Worm (Caenorhabditis elegans): Measurements from ENCODE around the gene T27E7.9.

The T27E7.9 gene

DNA sequence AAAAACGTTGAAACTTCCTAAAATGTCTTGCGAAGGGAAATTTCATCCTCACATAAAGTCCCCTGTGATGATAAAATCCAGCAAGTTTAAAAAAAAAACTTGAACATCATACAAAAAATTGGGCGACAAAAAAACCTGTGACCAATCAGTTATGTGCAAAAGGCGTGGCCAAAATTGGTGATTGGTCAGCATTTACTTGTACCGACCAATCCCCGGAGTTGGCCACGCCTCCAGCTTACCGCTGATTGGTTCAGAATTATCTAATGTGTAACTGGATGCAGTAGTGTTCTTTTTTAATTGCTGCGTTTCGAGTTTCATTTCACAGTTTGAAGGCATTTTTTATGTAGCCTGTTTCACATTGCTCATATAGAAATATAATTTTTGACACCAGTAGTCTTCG lies 23.9 kb upstream of the T27E7.9 start:
- TF ChIP-seq fkh-10 (GFP tag; optimal IDR thresholded peaks at IDR 0.05) (no peak), nfya-1 (tag; optimal IDR thresholded peaks at IDR 0.05; ENCODE audit: insufficient read depth) (peak; percentile 82)

DNA sequence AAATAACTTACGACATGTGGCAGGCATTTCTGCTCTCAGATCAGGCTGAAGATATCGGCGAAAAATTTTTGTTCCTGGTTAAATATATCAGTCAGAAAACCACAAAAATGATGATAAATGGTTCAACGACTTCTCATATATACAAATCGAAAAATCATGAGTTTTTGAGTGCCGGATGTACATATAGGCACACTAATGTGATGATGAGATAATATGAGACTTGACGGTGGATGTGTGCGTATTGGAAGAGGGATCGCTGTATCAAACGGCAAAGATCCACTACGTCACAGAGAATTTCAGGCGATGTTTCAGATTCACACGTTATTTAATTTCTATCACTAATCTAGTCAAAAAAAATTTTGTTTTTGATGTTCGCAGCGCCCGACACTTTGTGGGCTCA lies 23.4 kb upstream of the T27E7.9 start, which contains the start of gene glb-34:
Gene glb-34 (minus strand): TSS at position 101 of the 400 bp plus-strand sequence.
- no peak for TF ChIP-seq elt-3 (tag; optimal IDR thresholded peaks at IDR 0.05)
- TF ChIP-seq elt-2 (tag; optimal IDR thresholded peaks at IDR 0.05), result no peak
- no peak for TF ChIP-seq hmg-11 (tag; optimal IDR thresholded peaks at IDR 0.05)
- no peak for TF ChIP-seq nhr-77 (tag; optimal IDR thresholded peaks at IDR 0.05)
- TF ChIP-seq lsy-12 (tag; optimal IDR thresholded peaks at IDR 0.05), result no peak
- no peak for TF ChIP-seq egl-5 (tag; optimal IDR thresholded peaks at IDR 0.05)
- TF ChIP-seq ztf-4 (tag; optimal IDR thresholded peaks at IDR 0.05), result no peak
- no peak for TF ChIP-seq nhr-25 (tag; optimal IDR thresholded peaks at IDR 0.05)
- TF ChIP-seq pha-4 (tag; optimal IDR thresholded peaks at IDR 0.05), result no peak
- no peak for TF ChIP-seq lin-39 (tag; optimal IDR thresholded peaks at IDR 0.05)
- no peak for TF ChIP-seq unc-62 (GFP tag; optimal IDR thresholded peaks at IDR 0.05)
- TF ChIP-seq pqm-1 (tag; optimal IDR thresholded peaks at IDR 0.05), result no peak
- no peak for TF ChIP-seq nfya-1 (tag; optimal IDR thresholded peaks at IDR 0.05; ENCODE audit: insufficient read depth)
- TF ChIP-seq sea-2 (GFP tag; optimal IDR thresholded peaks at IDR 0.05), result no peak

DNA sequence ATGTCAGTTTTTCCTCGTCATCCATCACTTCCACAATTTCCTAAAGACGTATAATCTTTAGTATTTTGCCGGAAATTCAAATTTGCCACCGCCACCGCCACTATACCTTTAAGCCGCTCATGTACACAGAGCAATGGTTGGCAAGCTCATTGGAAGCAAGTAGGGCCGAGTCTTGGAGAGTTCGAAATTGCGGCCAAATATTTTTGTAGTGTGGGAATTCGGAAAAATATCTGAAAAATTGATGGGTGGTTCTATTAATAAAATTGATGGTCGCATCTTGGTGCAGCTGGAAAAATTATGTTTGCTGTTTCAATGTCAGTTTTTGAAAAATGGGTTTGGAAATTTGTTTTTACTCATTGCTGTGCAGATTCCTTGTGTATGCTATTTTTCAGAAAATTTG lies 22.4 kb upstream of the T27E7.9 start:
- TF ChIP-seq ztf-11 (tag; optimal IDR thresholded peaks at IDR 0.05) (no peak), mml-1 (tag; optimal IDR thresholded peaks at IDR 0.05) (no peak), nhr-76 (tag; optimal IDR thresholded peaks at IDR 0.05) (no peak), fkh-2 (tag; optimal IDR thresholded peaks at IDR 0.05) (no peak)

DNA sequence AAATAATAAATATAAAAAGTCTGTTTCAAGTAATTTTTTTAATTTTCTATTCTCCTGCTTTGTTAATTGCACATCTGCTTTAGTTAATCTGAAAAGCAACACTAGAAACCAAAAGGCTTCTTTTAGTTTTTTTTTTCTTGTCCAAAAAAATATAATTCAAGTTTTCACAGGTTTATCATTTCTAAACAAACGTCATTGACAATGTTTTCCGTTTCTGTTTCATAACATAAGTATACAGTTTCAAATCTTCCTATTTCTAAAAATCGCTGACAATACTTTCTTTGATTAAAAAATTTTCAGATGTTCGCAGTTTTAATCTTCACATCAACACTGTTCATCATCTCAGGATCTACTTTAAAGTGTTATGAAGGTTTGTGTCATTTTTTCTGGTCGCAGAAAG lies 15.9 kb upstream of the T27E7.9 start, which contains the start of gene Y57G11B.2:
Gene Y57G11B.2 (plus strand): TSS at position 301 of the 400 bp plus-strand sequence.
- TF ChIP-seq unc-39 (tag; optimal IDR thresholded peaks at IDR 0.05) (no peak), nhr-23 (tag; optimal IDR thresholded peaks at IDR 0.05) (no peak), tbx-2 (tag; optimal IDR thresholded peaks at IDR 0.05) (no peak), snpc-4 (tag; optimal IDR thresholded peaks at IDR 0.05) (no peak)

DNA sequence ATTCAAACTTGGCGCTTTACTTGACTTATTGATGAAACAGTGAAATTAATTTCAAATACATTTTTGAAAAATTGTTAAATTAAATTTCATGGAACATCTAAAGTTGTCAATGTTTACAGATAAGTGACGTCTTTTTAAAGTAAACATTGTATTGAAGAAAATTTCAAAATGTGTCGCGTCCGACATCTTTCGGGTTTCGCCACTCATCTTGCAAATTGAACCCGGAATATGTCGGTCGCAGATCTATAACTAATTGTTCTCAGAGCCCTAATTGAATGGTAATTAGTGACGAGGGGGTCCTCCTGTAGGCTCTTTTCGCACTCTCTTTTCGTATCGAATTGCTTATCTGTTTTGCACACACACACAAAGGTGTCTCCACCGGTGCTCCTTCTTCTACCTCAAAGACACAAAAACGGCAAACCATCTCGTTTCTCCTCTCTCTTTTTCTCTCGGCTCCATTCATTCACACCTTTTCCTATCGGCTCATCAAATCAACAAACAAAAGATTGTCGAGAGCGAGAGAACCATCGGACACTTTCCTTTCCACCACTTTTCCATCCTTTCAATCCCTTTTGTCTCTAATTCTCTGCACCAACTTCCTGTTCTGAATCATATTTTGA lies 13.6 kb upstream of the T27E7.9 start:
- no peak for TF ChIP-seq ama-1 (optimal IDR thresholded peaks at IDR 0.05)
- peak; percentile 3 for TF ChIP-seq snpc-4 (tag; optimal IDR thresholded peaks at IDR 0.05)
- TF ChIP-seq pha-4 (tag; optimal IDR thresholded peaks at IDR 0.05), result peak; percentile 34
- no peak for TF ChIP-seq egl-5 (tag; optimal IDR thresholded peaks at IDR 0.05)
- TF ChIP-seq pqm-1 (tag; optimal IDR thresholded peaks at IDR 0.05), result peak; percentile 13
- no peak for TF ChIP-seq fkh-2 (tag; optimal IDR thresholded peaks at IDR 0.05)
- TF ChIP-seq nhr-237 (tag; optimal IDR thresholded peaks at IDR 0.05), result no peak
- TF ChIP-seq elt-2 (tag; optimal IDR thresholded peaks at IDR 0.05), result peak; percentile 50

DNA sequence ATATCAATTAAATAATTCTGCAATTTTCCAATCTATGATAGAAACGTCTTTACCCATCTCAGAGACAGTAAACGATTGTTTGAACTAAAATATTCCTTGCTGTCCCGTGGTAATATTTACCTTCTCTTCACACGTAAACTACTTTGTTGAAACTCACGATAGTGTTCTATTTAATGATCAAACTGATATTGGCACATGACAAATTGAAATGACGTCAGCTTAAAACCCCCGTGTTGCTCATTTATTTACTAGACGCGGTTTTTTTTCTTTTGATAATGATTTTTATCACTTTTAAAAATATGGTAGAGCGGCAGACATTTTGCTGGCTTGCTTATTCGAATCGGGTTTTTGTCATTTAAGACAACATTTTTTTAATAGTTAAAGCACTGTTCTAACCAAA lies 12.5 kb upstream of the T27E7.9 start:
- TF ChIP-seq elt-1 (tag; optimal IDR thresholded peaks at IDR 0.05), result no peak
- no peak for TF ChIP-seq egl-27 (tag; optimal IDR thresholded peaks at IDR 0.05)
- no peak for TF ChIP-seq R02D3.7 (tag; optimal IDR thresholded peaks at IDR 0.05)
- TF ChIP-seq unc-62 (GFP tag; optimal IDR thresholded peaks at IDR 0.05), result no peak
- no peak for TF ChIP-seq zag-1 (tag; optimal IDR thresholded peaks at IDR 0.05)
- TF ChIP-seq ceh-16 (tag; optimal IDR thresholded peaks at IDR 0.05), result no peak
- TF ChIP-seq skn-1 (tag; optimal IDR thresholded peaks at IDR 0.05), result no peak
- TF ChIP-seq aly-2 (tag; optimal IDR thresholded peaks at IDR 0.05), result no peak
- TF ChIP-seq nhr-28 (tag; optimal IDR thresholded peaks at IDR 0.05), result no peak
- TF ChIP-seq pha-4 (tag; optimal IDR thresholded peaks at IDR 0.05), result peak; percentile 79
- no peak for TF ChIP-seq lsy-12 (tag; optimal IDR thresholded peaks at IDR 0.05)
- TF ChIP-seq nhr-77 (tag; optimal IDR thresholded peaks at IDR 0.05), result no peak
- no peak for TF ChIP-seq hmg-11 (tag; optimal IDR thresholded peaks at IDR 0.05)
- no peak for TF ChIP-seq eor-1 (tag; optimal IDR thresholded peaks at IDR 0.05)
- peak; percentile 15 for TF ChIP-seq jun-1 (tag; optimal IDR thresholded peaks at IDR 0.05)
- TF ChIP-seq mdl-1 (tag; optimal IDR thresholded peaks at IDR 0.05), result no peak
- TF ChIP-seq ceh-82 (tag; optimal IDR thresholded peaks at IDR 0.05), result no peak
- peak; percentile 49 for TF ChIP-seq pqm-1 (tag; optimal IDR thresholded peaks at IDR 0.05)
- no peak for TF ChIP-seq nhr-12 (tag; optimal IDR thresholded peaks at IDR 0.05)
- no peak for TF ChIP-seq mml-1 (tag; optimal IDR thresholded peaks at IDR 0.05)
- no peak for TF ChIP-seq nhr-43 (tag; optimal IDR thresholded peaks at IDR 0.05; ENCODE audit: poor library complexity, severe bottlenecking)
- no peak for TF ChIP-seq elt-3 (tag; optimal IDR thresholded peaks at IDR 0.05)
- TF ChIP-seq nfya-1 (tag; optimal IDR thresholded peaks at IDR 0.05; ENCODE audit: insufficient read depth), result no peak
- no peak for TF ChIP-seq nhr-76 (tag; optimal IDR thresholded peaks at IDR 0.05)
- TF ChIP-seq elt-2 (tag; optimal IDR thresholded peaks at IDR 0.05), result peak; percentile 83
- TF ChIP-seq lin-15B (tag; optimal IDR thresholded peaks at IDR 0.05), result no peak
- TF ChIP-seq fkh-10 (GFP tag; optimal IDR thresholded peaks at IDR 0.05), result no peak
